Fruit fly (Drosophila melanogaster) whole organism: Measurements from ENCODE around the gene Aef1.

Experiments
- CG8478 ChIP-seq: fragments of >200 bp; optimal IDR thresholded peaks from 2 replicates; lab custom pipeline; 2018; ENCODE audit warnings: inconsistent platforms
- usp ChIP-seq: fragments of >200 bp; optimal IDR thresholded peaks from 2 replicates; lab custom pipeline; 2017; ENCODE audit warnings: missing biosample characterization, missing genetic modification characterization, mixed read lengths

- TF ChIP-seq usp (GFP tag; lab: Kevin White, UChicago) (no peak), CG8478 (lab: Kevin White, UChicago) (no peak)
These were observed 27.1 kb downstream of the Aef1 start for dm6 chr3L:21460149-21460873.
